Worm (Caenorhabditis elegans) whole organism, midembryonic: ENCODE data around the gene lys-7.

Experiments used
- med-1 ChIP-seq: sonication (generic microtip); optimal IDR thresholded peaks from 2 replicates; lab custom pipeline; 2017; ENCODE audit warnings: missing genetic modification characterization, mild to moderate bottlenecking, missing compliant biosample characterization, antibody characterized with exemption, missing genetic modification reagents; ENCODE audit not compliant: insufficient read depth
- ref-1 ChIP-seq: fragments of 200-800 bp; sonication (Bioruptor generic); conservative IDR thresholded peaks from 2 replicates; pipeline ENCODE4 v1.3.6; 2022; ENCODE audit warnings: missing genetic modification reagents, missing genetic modification characterization, missing compliant biosample characterization
- ztf-23 ChIP-seq: fragments of 200-800 bp; sonication (Bioruptor generic); IDR thresholded peaks from 2 replicates; pipeline ENCODE4 v1.3.6; 2022; ENCODE audit warnings: missing genetic modification reagents, missing genetic modification characterization, missing compliant biosample characterization
- ztf-29 ChIP-seq: fragments of 200-800 bp; sonication (Bioruptor generic); IDR thresholded peaks from 2 replicates; pipeline ENCODE4 v1.3.6; 2022; ENCODE audit warnings: missing genetic modification reagents, missing genetic modification characterization, missing compliant biosample characterization

DNA sequence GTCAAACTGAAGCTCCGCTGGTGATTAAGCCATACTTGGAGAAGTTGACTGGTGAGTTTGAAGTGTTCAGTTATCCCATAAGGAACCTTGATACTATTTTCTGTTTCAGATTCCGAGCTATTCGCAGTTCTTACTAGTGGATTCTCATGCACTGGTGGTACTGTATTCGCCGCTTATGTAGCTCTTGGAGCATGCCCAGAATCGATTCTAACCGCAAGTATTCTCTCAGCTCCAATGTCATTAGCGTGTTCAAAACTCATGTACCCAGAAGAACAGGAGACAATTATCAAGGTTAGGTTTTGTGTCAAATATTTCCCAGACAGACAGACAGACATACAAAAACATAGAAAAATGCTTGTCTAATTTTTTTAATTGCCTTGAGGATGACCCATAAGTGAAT, 17.5 kb downstream of the lys-7 start:
- TF ChIP-seq ztf-23 (GFP tag; lab: Robert Waterston, UW) (no peak), ztf-29 (no peak), med-1 (GFP tag; lab: Kevin White, UChicago) (no peak), ref-1 (GFP tag; lab: Robert Waterston, UW) (no peak)
